Comparison of ENCODE assay signal across 1 fruit fly cellular context in the genomic region with DNA sequence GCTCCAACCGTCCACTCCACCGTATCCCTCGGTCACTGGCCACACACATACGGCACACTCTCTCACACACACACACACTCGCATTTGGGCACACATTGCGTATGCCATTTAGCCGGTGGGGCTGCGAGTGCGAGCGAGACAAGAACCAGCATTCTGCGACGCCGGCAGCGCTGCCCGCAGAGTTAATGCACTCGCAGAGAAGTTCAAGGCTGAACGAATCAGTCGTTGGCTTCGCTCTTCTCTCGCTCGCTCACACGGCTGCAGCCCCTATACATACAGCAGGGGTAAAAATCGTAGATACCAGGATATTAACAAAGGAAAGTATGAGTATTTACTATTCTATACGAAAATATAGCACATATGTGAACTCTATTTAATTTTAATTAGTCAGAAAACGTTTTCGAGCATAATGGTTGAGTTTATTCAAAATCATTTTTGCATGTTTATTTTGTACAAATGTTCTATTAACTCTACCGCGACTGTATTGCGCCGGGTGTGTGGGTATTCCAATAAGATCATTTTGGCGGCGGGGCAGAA.
TF ChIP-seq lines count a peak whose summit lies in the region.

No protein-coding gene starts in this region.

TF ChIP-seq in whole organism, embryonic, 481 proteins besides CTCF, POLR2A, EP300 and RAD21 (continued from another document and continues in another):
- TF ChIP-seq CG8359 (GFP tag; optimal IDR thresholded peaks at IDR 0.05; lab: Kevin White, UChicago; ENCODE audit: borderline replicate concordance) (peak; percentile 73), CG18619 (GFP tag; optimal IDR thresholded peaks at IDR 0.05; lab: Kevin White, UChicago) (peak; percentile 39), cad (GFP tag; optimal IDR thresholded peaks at IDR 0.05; lab: Kevin White, UChicago) (no peak), tna (GFP tag; IDR thresholded peaks at IDR 0.05; lab: Robert Waterston, UW; ENCODE audit: partially characterized antibody) (no peak), CG4617 (GFP tag; optimal IDR thresholded peaks at IDR 0.05; lab: Kevin White, UChicago; ENCODE audit: borderline replicate concordance) (no peak), phol (tag; optimal IDR thresholded peaks at IDR 0.05; lab: Kevin White, UChicago) (peak; percentile 86), vfl (GFP tag; optimal IDR thresholded peaks at IDR 0.05; lab: Kevin White, UChicago) (no peak), mirr (GFP tag; optimal IDR thresholded peaks at IDR 0.05; lab: Kevin White, UChicago) (no peak), fd3F (GFP tag; optimal IDR thresholded peaks at IDR 0.05; lab: Kevin White, UChicago) (no peak), CG30403 (GFP tag; optimal IDR thresholded peaks at IDR 0.05; lab: Kevin White, UChicago) (peak; percentile 74), Bdp1 (GFP tag; optimal IDR thresholded peaks at IDR 0.05; lab: Kevin White, UChicago) (peak; percentile 53), Max (GFP tag; optimal IDR thresholded peaks at IDR 0.05; lab: Kevin White, UChicago) (peak; percentile 48), CG8281 (tag; optimal IDR thresholded peaks at IDR 0.05; lab: Kevin White, UChicago) (peak; percentile 36), CG17361 (GFP tag; IDR thresholded peaks at IDR 0.05; lab: Robert Waterston, UW) (peak; percentile 71), CG10959 (GFP tag; IDR thresholded peaks at IDR 0.05; lab: Robert Waterston, UW) (peak; percentile 58; the same call in 1 of the 2 replicates), Lim3 (GFP tag; IDR thresholded peaks at IDR 0.05; lab: Robert Waterston, UW) (no peak), Xrp1 (GFP tag; IDR thresholded peaks at IDR 0.05; lab: Robert Waterston, UW) (peak; percentile 85), nerfin-1 (tag; optimal IDR thresholded peaks at IDR 0.05; lab: Kevin White, UChicago) (peak; percentile 84), CG32532 (GFP tag; IDR thresholded peaks at IDR 0.05; lab: Robert Waterston, UW) (peak; percentile 56; the same call in 1 of the 2 replicates), CG1529 (GFP tag; optimal IDR thresholded peaks at IDR 0.05; lab: Kevin White, UChicago) (peak; percentile 45), CG3838 (GFP tag; optimal IDR thresholded peaks at IDR 0.05; lab: Kevin White, UChicago) (no peak), sc (optimal IDR thresholded peaks at IDR 0.05; lab: Kevin White, UChicago) (no peak), sc (GFP tag; optimal IDR thresholded peaks at IDR 0.05; lab: Kevin White, UChicago) (peak; percentile 60), B-H1 (GFP tag; IDR thresholded peaks at IDR 0.05; lab: Robert Waterston, UW) (peak; percentile 46; the same call in 2 of the 3 replicates), D19B (GFP tag; optimal IDR thresholded peaks at IDR 0.05; lab: Kevin White, UChicago) (no peak), Side (GFP tag; optimal IDR thresholded peaks at IDR 0.05; lab: Kevin White, UChicago) (peak; percentile 62), Jarid2 (GFP tag; optimal IDR thresholded peaks at IDR 0.05; lab: Kevin White, UChicago) (no peak), CG12104 (GFP tag; optimal IDR thresholded peaks at IDR 0.05; lab: Kevin White, UChicago) (peak; percentile 59), tin (GFP tag; optimal IDR thresholded peaks at IDR 0.05; lab: Kevin White, UChicago) (peak; percentile 71), wdn (GFP tag; IDR thresholded peaks at IDR 0.05; lab: Robert Waterston, UW) (no peak), crol (GFP tag; IDR thresholded peaks at IDR 0.05; lab: Robert Waterston, UW) (peak; percentile 51; the same call in 1 of the 2 replicates), Hr39 (optimal IDR thresholded peaks at IDR 0.05; lab: Kevin White, UChicago) (no peak), zen2 (GFP tag; IDR thresholded peaks at IDR 0.05; lab: Robert Waterston, UW; ENCODE audit: partially characterized antibody) (no peak), Eip74EF (GFP tag; optimal IDR thresholded peaks at IDR 0.05; lab: Kevin White, UChicago) (peak in 1 of 2 experiments; percentile 64), HLH4C (GFP tag; IDR thresholded peaks at IDR 0.05; lab: Robert Waterston, UW; ENCODE audit: partially characterized antibody) (no peak), ab (GFP tag; optimal IDR thresholded peaks at IDR 0.05; lab: Kevin White, UChicago) (no peak), CG11695 (GFP tag; IDR thresholded peaks at IDR 0.05; lab: Robert Waterston, UW) (peak; percentile 78), ase (GFP tag; IDR thresholded peaks at IDR 0.05; lab: Robert Waterston, UW) (peak; percentile 64; the same call in 1 of the 3 replicates), Six4 (GFP tag; optimal IDR thresholded peaks at IDR 0.05; lab: Kevin White, UChicago) (peak; percentile 55), Hand (GFP tag; optimal IDR thresholded peaks at IDR 0.05; lab: Kevin White, UChicago) (peak; percentile 25), da (GFP tag; optimal IDR thresholded peaks at IDR 0.05; lab: Kevin White, UChicago) (no peak), Camta (GFP tag; optimal IDR thresholded peaks at IDR 0.05; lab: Kevin White, UChicago) (peak; percentile 79), CG32767 (GFP tag; IDR thresholded peaks at IDR 0.05; lab: Robert Waterston, UW) (peak; percentile 61; the same call in 1 of the 2 replicates), CG31224 (GFP tag; IDR thresholded peaks at IDR 0.05; lab: Robert Waterston, UW) (no peak), sd (tag; optimal IDR thresholded peaks at IDR 0.05; lab: Kevin White, UChicago) (peak; percentile 36), ham (GFP tag; IDR thresholded peaks at IDR 0.05; lab: Robert Waterston, UW) (no peak), mam (GFP tag; optimal IDR thresholded peaks at IDR 0.05; lab: Kevin White, UChicago) (peak; percentile 64), nom (GFP tag; optimal IDR thresholded peaks at IDR 0.05; lab: Kevin White, UChicago) (peak; percentile 92), Dek (tag; optimal IDR thresholded peaks at IDR 0.05; lab: Kevin White, UChicago) (peak; percentile 21), nau (GFP tag; optimal IDR thresholded peaks at IDR 0.05; lab: Kevin White, UChicago) (peak; percentile 79), CG6683 (GFP tag; optimal IDR thresholded peaks at IDR 0.05; lab: Kevin White, UChicago) (peak; percentile 39), CG11085 (GFP tag; IDR thresholded peaks at IDR 0.05; lab: Robert Waterston, UW) (no peak), cg (GFP tag; optimal IDR thresholded peaks at IDR 0.05; lab: Kevin White, UChicago) (peak; percentile 84), CG11723 (GFP tag; optimal IDR thresholded peaks at IDR 0.05; lab: Kevin White, UChicago) (peak; percentile 62), odd (GFP tag; optimal IDR thresholded peaks at IDR 0.05; lab: Kevin White, UChicago) (peak; percentile 34), Dp (GFP tag; optimal IDR thresholded peaks at IDR 0.05; lab: Kevin White, UChicago) (no peak), Atf-2 (GFP tag; optimal IDR thresholded peaks at IDR 0.05; lab: Kevin White, UChicago) (peak; percentile 39), B-H2 (GFP tag; optimal IDR thresholded peaks at IDR 0.05; lab: Kevin White, UChicago) (no peak), fu2 (GFP tag; optimal IDR thresholded peaks at IDR 0.05; lab: Kevin White, UChicago) (peak; percentile 35), gcm2 (GFP tag; optimal IDR thresholded peaks at IDR 0.05; lab: Kevin White, UChicago) (peak; percentile 35), CG9932 (GFP tag; IDR thresholded peaks at IDR 0.05; lab: Robert Waterston, UW) (no peak), abd-A (tag; optimal IDR thresholded peaks at IDR 0.05; lab: Kevin White, UChicago) (no peak), sob (GFP tag; IDR thresholded peaks at IDR 0.05; lab: Robert Waterston, UW) (peak; percentile 34; the same call in 1 of the 2 replicates), CG10431 (GFP tag; optimal IDR thresholded peaks at IDR 0.05; lab: Kevin White, UChicago) (peak; percentile 74), Myb (GFP tag; optimal IDR thresholded peaks at IDR 0.05; lab: Kevin White, UChicago) (peak; percentile 35), bigmax (GFP tag; optimal IDR thresholded peaks at IDR 0.05; lab: Kevin White, UChicago) (no peak), slp2 (GFP tag; optimal IDR thresholded peaks at IDR 0.05; lab: Kevin White, UChicago) (peak; percentile 6), CG3407 (GFP tag; optimal IDR thresholded peaks at IDR 0.05; lab: Kevin White, UChicago) (peak; percentile 79), CG7357 (GFP tag; IDR thresholded peaks at IDR 0.05; lab: Robert Waterston, UW) (peak; percentile 45; the same call in 1 of the 3 replicates), jigr1 (GFP tag; IDR thresholded peaks at IDR 0.05; lab: Robert Waterston, UW) (peak; percentile 37; the same call in 2 of the 3 replicates), CG18262 (tag; optimal IDR thresholded peaks at IDR 0.05; lab: Kevin White, UChicago) (peak; percentile 90), dysf (GFP tag; IDR thresholded peaks at IDR 0.05; lab: Robert Waterston, UW) (peak; percentile 69), Poxn (GFP tag; IDR thresholded peaks at IDR 0.05; lab: Robert Waterston, UW) (no peak), stc (GFP tag; IDR thresholded peaks at IDR 0.05; lab: Robert Waterston, UW) (peak; percentile 61; the same call in 1 of the 2 replicates), Lpt (GFP tag; optimal IDR thresholded peaks at IDR 0.05; lab: Kevin White, UChicago) (no peak), chn (GFP tag; optimal IDR thresholded peaks at IDR 0.05; lab: Kevin White, UChicago) (peak; percentile 44), usp (GFP tag; optimal IDR thresholded peaks at IDR 0.05; lab: Kevin White, UChicago) (no peak), sens (GFP tag; lab: Kevin White, UChicago) (peak; percentile 98), CG5245 (GFP tag; optimal IDR thresholded peaks at IDR 0.05; lab: Kevin White, UChicago) (peak; percentile 55), CG9609 (GFP tag; optimal IDR thresholded peaks at IDR 0.05; lab: Kevin White, UChicago) (no peak), al (GFP tag; IDR thresholded peaks at IDR 0.05; lab: Robert Waterston, UW) (no peak), Deaf1 (tag; optimal IDR thresholded peaks at IDR 0.05; lab: Kevin White, UChicago) (peak; percentile 46), Taf1 (GFP tag; IDR thresholded peaks at IDR 0.05; lab: Robert Waterston, UW) (no peak), CG13287 (GFP tag; IDR thresholded peaks at IDR 0.05; lab: Robert Waterston, UW; ENCODE audit: partially characterized antibody) (no peak), yki (optimal IDR thresholded peaks at IDR 0.05; lab: Kevin White, UChicago) (peak; percentile 31), lola (GFP tag; optimal IDR thresholded peaks at IDR 0.05; lab: Kevin White, UChicago) (peak in 1 of 3 experiments; percentile 86), CG6813 (GFP tag; optimal IDR thresholded peaks at IDR 0.05; lab: Kevin White, UChicago) (peak; percentile 64), CG8924 (tag; optimal IDR thresholded peaks at IDR 0.05; lab: Kevin White, UChicago) (peak; percentile 85), CG1792 (GFP tag; optimal IDR thresholded peaks at IDR 0.05; lab: Kevin White, UChicago) (no peak), CG10565 (GFP tag; optimal IDR thresholded peaks at IDR 0.05; lab: Kevin White, UChicago) (peak; percentile 16), bbx (GFP tag; IDR thresholded peaks at IDR 0.05; lab: Robert Waterston, UW; ENCODE audit: partially characterized antibody) (no peak), CG8765 (GFP tag; IDR thresholded peaks at IDR 0.05; lab: Robert Waterston, UW) (no peak; the same call in 1 of the 2 replicates), C15 (GFP tag; IDR thresholded peaks at IDR 0.05; lab: Robert Waterston, UW) (no peak), inv (GFP tag; IDR thresholded peaks at IDR 0.05; lab: Robert Waterston, UW; ENCODE audit: partially characterized antibody) (no peak), Nf-YA (GFP tag; IDR thresholded peaks at IDR 0.05; lab: Robert Waterston, UW) (0 out of 2 replicates have a peak, but pooled peaks have one; percentile 21), CG7963 (GFP tag; IDR thresholded peaks at IDR 0.05; lab: Robert Waterston, UW; ENCODE audit: partially characterized antibody) (no peak), onecut (GFP tag; IDR thresholded peaks at IDR 0.05; lab: Robert Waterston, UW) (peak; percentile 67), CG9876 (GFP tag; optimal IDR thresholded peaks at IDR 0.05; lab: Kevin White, UChicago) (no peak), CG14965 (GFP tag; optimal IDR thresholded peaks at IDR 0.05; lab: Kevin White, UChicago; ENCODE audit: borderline replicate concordance) (peak; percentile 19), CG9797 (GFP tag; optimal IDR thresholded peaks at IDR 0.05; lab: Kevin White, UChicago) (no peak), CG3163 (GFP tag; optimal IDR thresholded peaks at IDR 0.05; lab: Kevin White, UChicago) (peak; percentile 26), psq (GFP tag; optimal IDR thresholded peaks at IDR 0.05; lab: Kevin White, UChicago) (no peak), CG30431 (GFP tag; optimal IDR thresholded peaks at IDR 0.05; lab: Kevin White, UChicago) (peak; percentile 32), Neu2 (GFP tag; optimal IDR thresholded peaks at IDR 0.05; lab: Kevin White, UChicago; ENCODE audit: borderline replicate concordance) (no peak), Elba2 (GFP tag; optimal IDR thresholded peaks at IDR 0.05; lab: Kevin White, UChicago) (peak; percentile 59), CG14667 (GFP tag; IDR thresholded peaks at IDR 0.05; lab: Robert Waterston, UW) (peak; percentile 39; the same call in 1 of the 2 replicates), Hr51 (GFP tag; optimal IDR thresholded peaks at IDR 0.05; lab: Kevin White, UChicago) (peak; percentile 30 to 74), Rfx (GFP tag; IDR thresholded peaks at IDR 0.05; lab: Robert Waterston, UW) (no peak; the same call in none of the 2 replicates), CG4404 (GFP tag; IDR thresholded peaks at IDR 0.05; lab: Robert Waterston, UW) (peak; percentile 37; the same call in 1 of the 2 replicates), sr (GFP tag; IDR thresholded peaks at IDR 0.05; lab: Robert Waterston, UW) (peak; percentile 11; the same call in 1 of the 3 replicates), vvl (GFP tag; IDR thresholded peaks at IDR 0.05; lab: Robert Waterston, UW) (peak; percentile 80), Opbp (GFP tag; IDR thresholded peaks at IDR 0.05; lab: Robert Waterston, UW; ENCODE audit: partially characterized antibody) (no peak), Xbp1 (GFP tag; optimal IDR thresholded peaks at IDR 0.05; lab: Kevin White, UChicago) (peak; percentile 67), CG10147 (GFP tag; optimal IDR thresholded peaks at IDR 0.05; lab: Kevin White, UChicago) (no peak), Dref (GFP tag; IDR thresholded peaks at IDR 0.05; lab: Robert Waterston, UW) (no peak), CG15514 (GFP tag; optimal IDR thresholded peaks at IDR 0.05; lab: Kevin White, UChicago) (peak; percentile 28), kay (GFP tag; optimal IDR thresholded peaks at IDR 0.05; lab: Kevin White, UChicago) (peak; percentile 32), CG33557 (GFP tag; optimal IDR thresholded peaks at IDR 0.05; lab: Kevin White, UChicago) (peak; percentile 83), CG7271 (tag; optimal IDR thresholded peaks at IDR 0.05; lab: Kevin White, UChicago) (no peak), tap (tag; optimal IDR thresholded peaks at IDR 0.05; lab: Kevin White, UChicago) (peak; percentile 86), en (GFP tag; optimal IDR thresholded peaks at IDR 0.05; lab: Kevin White, UChicago) (peak; percentile 55), sug (tag; optimal IDR thresholded peaks at IDR 0.05; lab: Kevin White, UChicago) (peak; percentile 3), CG3995 (GFP tag; optimal IDR thresholded peaks at IDR 0.05; lab: Kevin White, UChicago) (no peak)
